Worm (Caenorhabditis elegans): ENCODE results near the gene F48E8.2.

DNA sequence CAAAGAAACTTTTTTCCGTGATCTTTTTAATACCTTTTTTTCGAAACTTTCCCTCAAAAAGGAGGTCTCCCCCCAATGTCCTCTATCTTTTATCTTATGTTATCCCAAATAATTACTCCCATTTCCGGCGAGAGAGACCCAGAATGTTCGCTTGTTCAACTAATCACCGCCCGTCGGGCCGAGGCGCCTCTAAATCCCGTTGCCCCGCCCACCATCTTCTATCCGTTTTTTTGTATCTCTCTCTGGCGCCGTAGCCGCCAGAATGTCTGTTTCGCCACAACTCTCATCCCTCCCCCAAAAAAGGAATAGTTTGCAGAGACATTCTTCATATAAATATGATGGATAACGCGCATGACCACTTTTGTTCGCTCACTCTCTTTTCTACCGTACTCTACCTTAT, 8.5 kb downstream of the F48E8.2 start:
- TF ChIP-seq unc-39 (tag; optimal IDR thresholded peaks at IDR 0.05) (no peak), zip-8 (tag; optimal IDR thresholded peaks at IDR 0.05) (no peak), ztf-11 (tag; optimal IDR thresholded peaks at IDR 0.05) (no peak), snpc-4 (tag; optimal IDR thresholded peaks at IDR 0.05) (no peak), drap-1 (GFP tag; optimal IDR thresholded peaks at IDR 0.05) (no peak), pha-4 (tag; optimal IDR thresholded peaks at IDR 0.05) (no peak), mab-5 (tag; optimal IDR thresholded peaks at IDR 0.05) (no peak)

Measured in whole organism, mixed stage, embryonic.